Worm (Caenorhabditis elegans) whole organism, young adult: ENCODE data around the gene Y51H7C.10.

Source experiments
- D2030.7 ChIP-seq: fragments of 200-800 bp; sonication (Bioruptor generic); IDR thresholded peaks from 2 replicates; pipeline ENCODE4 v1.3.6; 2022; ENCODE audit warnings: missing genetic modification reagents, missing genetic modification characterization, missing compliant biosample characterization
- F10E7.11 ChIP-seq: sonication (generic microtip); optimal IDR thresholded peaks from 2 replicates; lab custom pipeline; 2017; ENCODE audit warnings: mild to moderate bottlenecking, missing genetic modification characterization, moderate library complexity, missing compliant biosample characterization
- F23B12.7 ChIP-seq: sonication (generic microtip); optimal IDR thresholded peaks from 2 replicates; lab custom pipeline; 2017; ENCODE audit warnings: missing genetic modification characterization, mild to moderate bottlenecking, missing compliant biosample characterization, antibody characterized with exemption, moderate library complexity; ENCODE audit not compliant: insufficient read depth
- F37B4.10 ChIP-seq: fragments of 200-800 bp; sonication (Bioruptor generic); IDR thresholded peaks from 2 replicates; pipeline ENCODE4 v1.3.6; 2022; ENCODE audit warnings: missing genetic modification characterization, missing compliant biosample characterization
- F55B11.4 ChIP-seq: sonication (generic microtip); optimal IDR thresholded peaks from 2 replicates; lab custom pipeline; 2016; ENCODE audit warnings: missing compliant biosample characterization, missing genetic modification characterization, borderline replicate concordance; ENCODE audit not compliant: insufficient read depth
- F57C9.4 ChIP-seq: sonication (generic microtip); optimal IDR thresholded peaks from 2 replicates; lab custom pipeline; 2017; ENCODE audit warnings: mild to moderate bottlenecking, missing genetic modification characterization, missing compliant biosample characterization
- Y53F4B.3 ChIP-seq: fragments of 200-800 bp; sonication (Bioruptor generic); IDR thresholded peaks from 2 replicates; pipeline ENCODE4 v1.3.6; 2022; ENCODE audit warnings: missing genetic modification reagents, missing genetic modification characterization, missing compliant biosample characterization
- Y95B8A.8 ChIP-seq: fragments of 200-800 bp; sonication (Bioruptor generic); IDR thresholded peaks from 2 replicates; pipeline ENCODE4 v1.3.6; 2022; ENCODE audit warnings: missing genetic modification reagents, missing genetic modification characterization, missing compliant biosample characterization
- attf-5 ChIP-seq: fragments of 200-800 bp; sonication (Bioruptor generic); optimal IDR thresholded peaks from 2 replicates; lab custom pipeline; 2018; ENCODE audit warnings: mild to moderate bottlenecking, missing genetic modification characterization, missing compliant biosample characterization
- bed-2 ChIP-seq: fragments of 200-800 bp; sonication (Bioruptor generic); IDR thresholded peaks from 2 replicates; pipeline ENCODE4 v1.3.6; 2022; ENCODE audit warnings: missing genetic modification reagents, missing genetic modification characterization, missing compliant biosample characterization
- cebp-2 ChIP-seq: fragments of 200-800 bp; sonication (Bioruptor generic); IDR thresholded peaks from 2 replicates; pipeline ENCODE4 v1.3.6; 2022; ENCODE audit warnings: missing genetic modification characterization, missing compliant biosample characterization
- ceh-27 ChIP-seq: fragments of 200-800 bp; sonication (Bioruptor generic); optimal IDR thresholded peaks from 2 replicates; lab custom pipeline; 2018; ENCODE audit warnings: mild to moderate bottlenecking, missing genetic modification characterization, moderate library complexity, missing compliant biosample characterization
- ceh-58 ChIP-seq: fragments of 200-800 bp; sonication (Bioruptor generic); IDR thresholded peaks from 2 replicates; pipeline ENCODE4 v1.3.6; 2022; ENCODE audit warnings: missing genetic modification characterization, missing compliant biosample characterization
- egrh-3 ChIP-seq: fragments of 200-800 bp; sonication (Bioruptor generic); IDR thresholded peaks from 2 replicates; pipeline ENCODE4 v1.3.6; 2022; ENCODE audit warnings: missing genetic modification reagents, missing genetic modification characterization, missing compliant biosample characterization
- ekl-4 ChIP-seq: fragments of 200-800 bp; sonication (Bioruptor generic); IDR thresholded peaks from 2 replicates; pipeline ENCODE4 v1.3.6; 2022; ENCODE audit warnings: missing genetic modification reagents, missing genetic modification characterization, missing compliant biosample characterization
- hlh-12 ChIP-seq: sonication (generic microtip); optimal IDR thresholded peaks from 2 replicates; lab custom pipeline; 2016; ENCODE audit warnings: missing genetic modification characterization, missing compliant biosample characterization
- let-526 ChIP-seq: fragments of 200-800 bp; sonication (Bioruptor generic); IDR thresholded peaks from 2 replicates; pipeline ENCODE4 v1.3.6; 2022; ENCODE audit warnings: missing genetic modification reagents, missing genetic modification characterization, missing compliant biosample characterization
- let-607 ChIP-seq, 2 experiments: fragments of 200-800 bp in 1 of 2; sonication (Bioruptor generic) in 1 of 2; sonication (generic microtip) in 1 of 2; optimal IDR thresholded peaks; 2 replicates each; lab custom pipeline; 2016 to 2018; ENCODE audit warnings: mild to moderate bottlenecking in 2 of 2, missing compliant biosample characterization in 2 of 2, missing genetic modification characterization in 2 of 2, moderate library complexity in 2 of 2, missing genotype in 1 of 2
- lin-26 ChIP-seq: fragments of 200-800 bp; sonication (Bioruptor generic); IDR thresholded peaks from 2 replicates; pipeline ENCODE4 v1.3.6; 2022; ENCODE audit warnings: missing genetic modification reagents, missing genetic modification characterization, missing compliant biosample characterization
- madf-10 ChIP-seq: sonication (generic microtip); optimal IDR thresholded peaks from 2 replicates; lab custom pipeline; 2016; ENCODE audit warnings: mild to moderate bottlenecking, missing genetic modification characterization, missing compliant biosample characterization
- madf-8 ChIP-seq: fragments of 200-800 bp; sonication (Bioruptor generic); conservative IDR thresholded peaks from 2 replicates; pipeline ENCODE4 v1.3.6; 2022; ENCODE audit warnings: missing genetic modification reagents, missing genetic modification characterization, missing compliant biosample characterization
- mxl-1 ChIP-seq: sonication (generic microtip); optimal IDR thresholded peaks from 2 replicates; lab custom pipeline; 2016; ENCODE audit warnings: missing genetic modification characterization, missing compliant biosample characterization
- nhr-80 ChIP-seq: sonication (generic microtip); optimal IDR thresholded peaks from 2 replicates; lab custom pipeline; 2016; ENCODE audit warnings: missing genetic modification characterization, missing compliant biosample characterization
- sdz-38 ChIP-seq: sonication (generic microtip); optimal IDR thresholded peaks from 2 replicates; lab custom pipeline; 2016; ENCODE audit warnings: missing genotype, missing genetic modification characterization, missing compliant biosample characterization
- snpc-3.4 ChIP-seq: sonication (generic microtip); optimal IDR thresholded peaks from 2 replicates; lab custom pipeline; 2017; ENCODE audit warnings: missing genetic modification characterization, mild to moderate bottlenecking, missing compliant biosample characterization, antibody characterized with exemption, moderate library complexity, missing genotype, missing genetic modification reagents
- snpc-4 ChIP-seq, 5 experiments: fragments of 150-350 bp in 1 of 5; sonication (generic microtip) in 4 of 5; optimal IDR thresholded peaks; 2 replicates each; lab custom pipeline; 2014 to 2018; ENCODE audit warnings: missing genetic modification characterization in 5 of 5, missing biosample characterization in 3 of 5, antibody characterized with exemption in 2 of 5, mild to moderate bottlenecking in 2 of 5, missing compliant biosample characterization in 2 of 5, missing genotype in 2 of 5, moderate library complexity in 2 of 5, missing genetic modification reagents in 1 of 5
- somi-1 ChIP-seq: fragments of 200-800 bp; sonication (Bioruptor generic); optimal IDR thresholded peaks from 2 replicates; lab custom pipeline; 2018; ENCODE audit warnings: mild to moderate bottlenecking, missing genetic modification characterization, missing compliant biosample characterization
- sptf-2 ChIP-seq: fragments of 200-800 bp; sonication (Bioruptor generic); optimal IDR thresholded peaks from 2 replicates; lab custom pipeline; 2018; ENCODE audit warnings: mild to moderate bottlenecking, missing genetic modification characterization, missing compliant biosample characterization
- tbp1 ChIP-seq: fragments of 200-800 bp; sonication (Bioruptor generic); optimal IDR thresholded peaks from 2 replicates; lab custom pipeline; 2018; ENCODE audit warnings: mild to moderate bottlenecking, missing genetic modification characterization, missing compliant biosample characterization
- zfh-2 ChIP-seq: fragments of 200-800 bp; sonication (Bioruptor generic); conservative IDR thresholded peaks from 2 replicates; pipeline ENCODE4 v1.3.6; 2022; ENCODE audit warnings: missing genetic modification reagents, missing genetic modification characterization, missing compliant biosample characterization
- zim-3 ChIP-seq: sonication (generic microtip); optimal IDR thresholded peaks from 2 replicates; lab custom pipeline; 2017; ENCODE audit warnings: mild to moderate bottlenecking, missing genetic modification characterization, moderate library complexity, missing compliant biosample characterization
- ztf-18 ChIP-seq: sonication (generic microtip); optimal IDR thresholded peaks from 2 replicates; lab custom pipeline; 2016; ENCODE audit warnings: missing genotype, mild to moderate bottlenecking, missing genetic modification characterization, missing compliant biosample characterization
- ztf-25 ChIP-seq: fragments of 200-800 bp; sonication (Bioruptor generic); IDR thresholded peaks from 2 replicates; pipeline ENCODE4 v1.3.6; 2022; ENCODE audit warnings: missing genetic modification reagents, missing genetic modification characterization, missing compliant biosample characterization
- ztf-26 ChIP-seq: sonication (generic microtip); optimal IDR thresholded peaks from 2 replicates; lab custom pipeline; 2017; ENCODE audit warnings: missing genetic modification characterization, missing compliant biosample characterization
- ztf-3 ChIP-seq: fragments of 200-800 bp; sonication (Bioruptor generic); optimal IDR thresholded peaks from 2 replicates; lab custom pipeline; 2018; ENCODE audit warnings: mild to moderate bottlenecking, missing genetic modification characterization, missing compliant biosample characterization

Y51H7C.10 gene

ce11 chrII:1423660-1424059 lies at the start of gene Y51H7C.10:
TSS of gene Y51H7C.10 (minus strand) at chrII:1423760.
- TF ChIP-seq madf-10 (no peak), ceh-58 (GFP tag; lab: Robert Waterston, UW) (no peak), Y53F4B.3 (no peak), ekl-4 (no peak), zim-3 (no peak), let-526 (no peak), F23B12.7 (no peak), lin-26 (GFP tag; lab: Robert Waterston, UW) (no peak)

- TF ChIP-seq let-607 (tag; optimal IDR thresholded peaks at IDR 0.05; lab: Kevin White, UChicago): no peak
- no peak for TF ChIP-seq ztf-25 (GFP tag; lab: Robert Waterston, UW)
- TF ChIP-seq F37B4.10 (GFP tag; lab: Robert Waterston, UW): 0 out of 2 replicates have a peak, but pooled peaks have one; percentile 56
- no peak for TF ChIP-seq sdz-38 (tag; lab: Kevin White, UChicago)
- TF ChIP-seq mxl-1: no peak
- peak; percentile 91 for TF ChIP-seq egrh-3 (GFP tag; lab: Robert Waterston, UW)
- TF ChIP-seq madf-8: no peak
- TF ChIP-seq tbp1: no peak
- TF ChIP-seq zfh-2: peak; percentile 73
- TF ChIP-seq ztf-26: no peak
- TF ChIP-seq ceh-27 (GFP tag; lab: Kevin White, UChicago): no peak
- TF ChIP-seq attf-5 (GFP tag; lab: Kevin White, UChicago): no peak
Measured at ce11 chrII:1470515-1470966, 47.0 kb upstream of the Y51H7C.10 start, which contains the start of gene H17B01.2. TSS of gene H17B01.2 (plus strand) at chrII:1470565.

- TF ChIP-seq zfh-2 (peak; percentile 65), egrh-3 (GFP tag; lab: Robert Waterston, UW) (peak; percentile 86)
Measured at ce11 chrII:1467711-1468110, 44.2 kb upstream of the Y51H7C.10 start, which contains the start of gene Y51H7C.1. TSS of gene Y51H7C.1 (plus strand) at chrII:1467727.

ce11 chrII:1466448-1466847 lies 42.9 kb upstream of the Y51H7C.10 start, which contains the start of gene Y51H7C.13:
TSS of gene Y51H7C.13 (minus strand) at chrII:1466548.
- TF ChIP-seq attf-5 (GFP tag; lab: Kevin White, UChicago) (no peak), ztf-3 (GFP tag; lab: Kevin White, UChicago) (no peak), Y95B8A.8 (GFP tag; lab: Robert Waterston, UW) (no peak), F55B11.4 (tag; lab: Kevin White, UChicago) (no peak), somi-1 (GFP tag; lab: Kevin White, UChicago) (no peak), D2030.7 (GFP tag; lab: Robert Waterston, UW) (no peak), snpc-4 (GFP tag; optimal IDR thresholded peaks at IDR 0.05; lab: Kevin White, UChicago) (no peak), snpc-4 (tag; optimal IDR thresholded peaks at IDR 0.05; lab: Kevin White, UChicago) (no peak), nhr-80 (tag; lab: Kevin White, UChicago) (no peak), ztf-18 (tag; lab: Kevin White, UChicago) (no peak), F10E7.11 (tag; lab: Kevin White, UChicago) (no peak), snpc-3.4 (tag; lab: Kevin White, UChicago) (no peak), F57C9.4 (no peak), let-607 (tag; optimal IDR thresholded peaks at IDR 0.05; lab: Kevin White, UChicago) (no peak), cebp-2 (GFP tag; lab: Robert Waterston, UW) (no peak), hlh-12 (tag; lab: Kevin White, UChicago) (no peak), egrh-3 (GFP tag; lab: Robert Waterston, UW) (no peak), sptf-2 (GFP tag; lab: Kevin White, UChicago) (no peak), bed-2 (GFP tag; lab: Robert Waterston, UW) (no peak)
